Fruit fly (Drosophila melanogaster) whole organism, embryonic: ENCODE measurements around the gene CG32121.

Source experiments
- Atf6 ChIP-seq: fragments of 200-800 bp; sonication (Bioruptor generic); IDR thresholded peaks from 2 replicates; pipeline ENCODE4 v1.3.6; 2022; ENCODE audit warnings: missing biosample characterization, missing genetic modification characterization
- CG10366 ChIP-seq: fragments of 200-800 bp; sonication (Bioruptor generic); IDR thresholded peaks from 2 replicates; pipeline ENCODE4 v1.3.6; 2022; ENCODE audit warnings: missing biosample characterization, missing genetic modification characterization
- CG11247 ChIP-seq: fragments of 200-800 bp; sonication (Bioruptor generic); IDR thresholded peaks from 2 replicates; pipeline ENCODE4 v1.3.6; 2022; ENCODE audit warnings: missing biosample characterization, missing genetic modification characterization
- CG13424 ChIP-seq: fragments of 200-800 bp; sonication (Bioruptor generic); optimal IDR thresholded peaks from 2 replicates; lab custom pipeline; 2019; ENCODE audit warnings: missing biosample characterization, mild to moderate bottlenecking, missing genetic modification characterization, moderate library complexity
- CG14965 ChIP-seq: fragments of 200-800 bp; sonication (Bioruptor generic); optimal IDR thresholded peaks from 2 replicates; lab custom pipeline; 2016; ENCODE audit warnings: missing biosample characterization, missing genetic modification characterization, borderline replicate concordance
- CG15601 ChIP-seq: fragments of 200-800 bp; sonication (Bioruptor generic); optimal IDR thresholded peaks from 3 replicates; lab custom pipeline; 2019; ENCODE audit warnings: missing biosample characterization, mild to moderate bottlenecking, missing genetic modification characterization, moderate library complexity
- CG16779 ChIP-seq: fragments of 200-800 bp; sonication (Bioruptor generic); IDR thresholded peaks from 2 replicates; pipeline ENCODE4 v1.3.6; 2022; ENCODE audit warnings: missing biosample characterization, missing genetic modification characterization
- CG18599 ChIP-seq: fragments of 200-800 bp; sonication (Bioruptor generic); optimal IDR thresholded peaks from 3 replicates; lab custom pipeline; 2017; ENCODE audit warnings: missing biosample characterization, missing genetic modification characterization, mild to moderate bottlenecking, moderate library complexity, missing genetic modification reagents
- CG31388 ChIP-seq: fragments of 200-800 bp; sonication (Bioruptor generic); optimal IDR thresholded peaks from 2 replicates; lab custom pipeline; 2016; ENCODE audit warnings: missing biosample characterization, missing genetic modification characterization
- CG4328 ChIP-seq: fragments of 200-800 bp; sonication (Bioruptor generic); optimal IDR thresholded peaks from 3 replicates; lab custom pipeline; 2017; ENCODE audit warnings: missing biosample characterization, missing genetic modification reagents, missing genetic modification characterization
- CG4730 ChIP-seq: fragments of 200-800 bp; sonication (Bioruptor generic); IDR thresholded peaks from 2 replicates; pipeline ENCODE4 v1.3.6; 2022; ENCODE audit warnings: missing biosample characterization, missing genetic modification characterization
- CG6791 ChIP-seq: fragments of 200-800 bp; sonication (Bioruptor generic); IDR thresholded peaks from 3 replicates; pipeline ENCODE4 v1.3.6; 2022; ENCODE audit warnings: missing biosample characterization, missing genetic modification characterization; ENCODE audit not compliant: partially characterized antibody
- CG6813 ChIP-seq: fragments of 200-800 bp; sonication (Bioruptor generic); optimal IDR thresholded peaks from 2 replicates; lab custom pipeline; 2017; ENCODE audit warnings: missing biosample characterization, missing genetic modification characterization, mild to moderate bottlenecking, moderate library complexity, missing genetic modification reagents
- CG7987 ChIP-seq: fragments of 200-800 bp; sonication (Bioruptor generic); optimal IDR thresholded peaks from 2 replicates; lab custom pipeline; 2018; ENCODE audit warnings: missing biosample characterization, mild to moderate bottlenecking, missing genetic modification characterization, moderate library complexity
- CG9797 ChIP-seq: fragments of 200-800 bp; sonication (Bioruptor generic); optimal IDR thresholded peaks from 3 replicates; lab custom pipeline; 2018; ENCODE audit warnings: missing biosample characterization, mild to moderate bottlenecking, missing genetic modification characterization
- CTCF ChIP-seq: fragments of 200-800 bp; sonication (Bioruptor generic); optimal IDR thresholded peaks from 2 replicates; lab custom pipeline; 2017; ENCODE audit warnings: missing biosample characterization, mild to moderate bottlenecking, missing genetic modification characterization, moderate library complexity
- D ChIP-seq, 2 experiments: fragments of 200-800 bp in 1 of 2; fragments of >200 bp in 1 of 2; sonication (Bioruptor generic) in 1 of 2; optimal IDR thresholded peaks; 2 replicates in 1 of 2; 3 replicates in 1 of 2; lab custom pipeline; 2017; ENCODE audit warnings: mild to moderate bottlenecking in 1 of 2, missing biosample characterization in 1 of 2, missing genetic modification characterization in 1 of 2, missing genetic modification reagents in 1 of 2
- Dip3 ChIP-seq: fragments of 200-800 bp; sonication (Bioruptor generic); optimal IDR thresholded peaks from 3 replicates; lab custom pipeline; 2016; ENCODE audit warnings: missing biosample characterization, missing genetic modification characterization
- E2f1 ChIP-seq: fragments of 200-800 bp; sonication (Bioruptor generic); IDR thresholded peaks from 2 replicates; pipeline ENCODE4 v1.3.6; 2022; ENCODE audit warnings: missing biosample characterization, missing genetic modification characterization
- Ets65A ChIP-seq: fragments of 200-800 bp; sonication (Bioruptor generic); peaks from one replicate; lab custom pipeline; 2016; ENCODE audit warnings: missing biosample characterization, missing genetic modification characterization
- Fer3 ChIP-seq: fragments of 200-800 bp; sonication (Bioruptor generic); optimal IDR thresholded peaks from 2 replicates; lab custom pipeline; 2018; ENCODE audit warnings: missing biosample characterization, mild to moderate bottlenecking, missing genetic modification characterization, moderate library complexity
- GATAe ChIP-seq: fragments of 200-800 bp; sonication (Bioruptor generic); conservative IDR thresholded peaks from 2 replicates; pipeline ENCODE4 v1.3.6; 2022; ENCODE audit warnings: missing biosample characterization, missing genetic modification characterization
- HmgZ ChIP-seq: fragments of 200-800 bp; sonication (Bioruptor generic); optimal IDR thresholded peaks from 2 replicates; lab custom pipeline; 2018; ENCODE audit warnings: missing biosample characterization, mild to moderate bottlenecking, missing genetic modification characterization
- MTF-1 ChIP-seq: fragments of 200-800 bp; sonication (Bioruptor generic); optimal IDR thresholded peaks from 2 replicates; lab custom pipeline; 2018; ENCODE audit warnings: missing biosample characterization, mild to moderate bottlenecking, missing genetic modification characterization, borderline replicate concordance
- Nf-YC ChIP-seq: fragments of 200-800 bp; optimal IDR thresholded peaks from 3 replicates; lab custom pipeline; 2019; ENCODE audit warnings: missing biosample characterization, mild to moderate bottlenecking, missing genetic modification characterization, moderate library complexity
- Opbp ChIP-seq: fragments of 200-800 bp; sonication (Bioruptor generic); IDR thresholded peaks from 3 replicates; pipeline ENCODE4 v1.3.6; 2022; ENCODE audit warnings: missing biosample characterization, missing genetic modification characterization; ENCODE audit not compliant: partially characterized antibody
- Ravus ChIP-seq: fragments of 200-800 bp; sonication (Bioruptor generic); IDR thresholded peaks from 2 replicates; pipeline ENCODE4 v1.3.6; 2022; ENCODE audit warnings: missing biosample characterization, missing genetic modification characterization
- Sin3A ChIP-seq: fragments of >200 bp; optimal IDR thresholded peaks from 2 replicates; lab custom pipeline; 2018
- Xbp1 ChIP-seq: fragments of 200-800 bp; sonication (Bioruptor generic); optimal IDR thresholded peaks from 3 replicates; lab custom pipeline; 2016; ENCODE audit warnings: missing biosample characterization, mild to moderate bottlenecking, missing genetic modification characterization
- ap ChIP-seq: fragments of 200-800 bp; sonication (Bioruptor generic); IDR thresholded peaks from 2 replicates; pipeline ENCODE4 v1.3.6; 2022; ENCODE audit warnings: missing biosample characterization, missing genetic modification characterization
- ase ChIP-seq: fragments of 200-800 bp; sonication (Bioruptor generic); IDR thresholded peaks from 3 replicates; pipeline ENCODE4 v1.3.6; 2022; ENCODE audit warnings: missing biosample characterization, missing genetic modification characterization
- cwo ChIP-seq: fragments of 200-800 bp; sonication (Bioruptor generic); optimal IDR thresholded peaks from 3 replicates; lab custom pipeline; 2017; ENCODE audit warnings: missing biosample characterization, missing genetic modification characterization, mild to moderate bottlenecking, moderate library complexity, missing genetic modification reagents
- dmrt99B ChIP-seq: fragments of 200-800 bp; sonication (Bioruptor generic); optimal IDR thresholded peaks from 2 replicates; lab custom pipeline; 2018; ENCODE audit warnings: missing biosample characterization, mild to moderate bottlenecking, missing genetic modification characterization, moderate library complexity
- ftz-f1 ChIP-seq: fragments of 200-800 bp; sonication (Bioruptor generic); optimal IDR thresholded peaks from 2 replicates; lab custom pipeline; 2016; ENCODE audit warnings: missing biosample characterization, missing genetic modification characterization
- hbn ChIP-seq: fragments of 200-800 bp; sonication (Bioruptor generic); IDR thresholded peaks from 2 replicates; pipeline ENCODE4 v1.3.6; 2022; ENCODE audit warnings: missing biosample characterization, missing genetic modification characterization; ENCODE audit not compliant: partially characterized antibody
- jumu ChIP-seq: fragments of 200-800 bp; sonication (Bioruptor generic); optimal IDR thresholded peaks from 3 replicates; lab custom pipeline; 2016; ENCODE audit warnings: missing biosample characterization, missing genetic modification characterization
- kay ChIP-seq: fragments of 200-800 bp; sonication (Bioruptor generic); optimal IDR thresholded peaks from 2 replicates; lab custom pipeline; 2016; ENCODE audit warnings: missing biosample characterization, missing genetic modification characterization
- klu ChIP-seq: fragments of 200-800 bp; sonication (Bioruptor generic); IDR thresholded peaks from 2 replicates; pipeline ENCODE4 v1.3.6; 2022; ENCODE audit warnings: missing biosample characterization, missing genetic modification characterization
- lov ChIP-seq, 2 experiments: fragments of 200-800 bp in 1 of 2; fragments of >200 bp in 1 of 2; sonication (Bioruptor generic) in 1 of 2; IDR thresholded peaks in 1 of 2; optimal IDR thresholded peaks in 1 of 2; 2 replicates in 1 of 2; 3 replicates in 1 of 2; pipeline versions ENCODE4 v1.3.6 to Lab custom; 2017 to 2022; ENCODE audit warnings: missing biosample characterization in 1 of 2, missing genetic modification characterization in 1 of 2
- nmo ChIP-seq: fragments of 200-800 bp; sonication (Bioruptor generic); optimal IDR thresholded peaks from 2 replicates; lab custom pipeline; 2018; ENCODE audit warnings: missing biosample characterization, mild to moderate bottlenecking, missing genetic modification characterization, moderate library complexity
- peb ChIP-seq: fragments of 200-800 bp; sonication (Bioruptor generic); IDR thresholded peaks from 2 replicates; pipeline ENCODE4 v1.3.6; 2022; ENCODE audit warnings: missing biosample characterization, missing genetic modification characterization
- prd ChIP-seq, 3 experiments: fragments of >200 bp in 2 of 3; fragments of 200-800 bp in 1 of 3; sonication (Bioruptor generic) in 1 of 3; optimal IDR thresholded peaks in 2 of 3; IDR thresholded peaks in 1 of 3; 2 replicates in 2 of 3; 3 replicates in 1 of 3; pipeline versions ENCODE4 v1.3.6 to Lab custom; 2017 to 2022; ENCODE audit warnings: missing biosample characterization in 1 of 3, missing genetic modification characterization in 1 of 3
- repo ChIP-seq: fragments of 200-800 bp; sonication (Bioruptor generic); optimal IDR thresholded peaks from 2 replicates; lab custom pipeline; 2016; ENCODE audit warnings: missing biosample characterization, missing genetic modification characterization
- sens ChIP-seq: fragments of 200-800 bp; sonication (Bioruptor generic); peaks from one replicate; lab custom pipeline; 2016; ENCODE audit warnings: missing biosample characterization, missing genetic modification characterization
- sens-2 ChIP-seq: fragments of 200-800 bp; sonication (Bioruptor generic); IDR thresholded peaks from 2 replicates; pipeline ENCODE4 v1.3.6; 2022; ENCODE audit warnings: missing biosample characterization, missing genetic modification characterization
- tap ChIP-seq: fragments of 200-800 bp; optimal IDR thresholded peaks from 3 replicates; lab custom pipeline; 2019; ENCODE audit warnings: missing biosample characterization, mild to moderate bottlenecking, missing genetic modification characterization, moderate library complexity
- tgo ChIP-seq: fragments of 200-800 bp; sonication (Bioruptor generic); IDR thresholded peaks from 3 replicates; pipeline ENCODE4 v1.3.6; 2022; ENCODE audit warnings: missing biosample characterization, missing genetic modification characterization
- zfh1 ChIP-seq: fragments of 200-800 bp; sonication (Bioruptor generic); IDR thresholded peaks from 3 replicates; pipeline ENCODE4 v1.3.6; 2022; ENCODE audit warnings: missing biosample characterization, missing genetic modification characterization

CG32121 gene

DNA sequence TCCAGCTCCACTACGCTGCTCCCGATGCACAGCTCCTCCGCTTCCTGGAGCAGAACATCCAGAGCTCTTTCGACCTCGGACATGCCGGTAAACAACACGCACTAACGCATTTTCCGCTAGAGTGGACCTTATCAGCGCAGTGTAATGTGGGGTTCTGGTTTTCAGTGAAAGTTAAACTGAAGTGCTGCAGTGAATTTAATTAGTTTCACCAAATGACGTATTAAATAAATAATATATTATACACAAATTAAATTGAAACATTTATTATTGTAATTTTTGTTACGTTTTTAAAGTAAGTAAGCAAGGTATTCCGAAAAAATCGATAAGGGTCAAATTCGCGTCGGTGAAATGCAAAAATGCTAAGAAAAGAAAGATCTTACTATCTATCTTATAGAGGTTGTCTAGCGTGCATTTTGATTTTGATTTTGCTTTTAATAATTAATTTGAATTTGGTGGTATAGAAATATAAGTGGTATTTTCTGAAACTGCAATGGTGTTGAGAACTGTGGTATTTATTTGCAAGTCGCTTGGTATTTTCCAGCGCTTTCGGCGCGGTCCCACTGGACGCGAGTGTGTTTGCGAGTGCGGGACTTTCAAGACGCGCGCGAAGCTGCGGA is 28.1 kb upstream of the CG32121 start, which contains the start of the genes JMJD7 and CG10738 (continued):
- TF ChIP-seq CG18599 (peak; percentile 87), sens-2 (GFP tag; lab: Robert Waterston, UW) (peak; percentile 79), GATAe (GFP tag; lab: Robert Waterston, UW) (0 out of 2 replicates have a peak, but pooled peaks have one; percentile 12), D (optimal IDR thresholded peaks at IDR 0.05; lab: Kevin White, UChicago) (no peak), D (GFP tag; optimal IDR thresholded peaks at IDR 0.05; lab: Kevin White, UChicago) (peak; percentile 68), kay (GFP tag; lab: Kevin White, UChicago) (peak; percentile 6), peb (GFP tag; lab: Robert Waterston, UW) (0 out of 2 replicates have a peak, but pooled peaks have one; percentile 41), CG4730 (GFP tag; lab: Robert Waterston, UW) (peak; percentile 52; the same call in 1 of the 2 replicates), Xbp1 (GFP tag; lab: Kevin White, UChicago) (peak; percentile 57), CTCF (GFP tag; lab: Kevin White, UChicago) (peak; percentile 27), tgo (GFP tag; lab: Robert Waterston, UW) (peak; percentile 62), E2f1 (GFP tag; lab: Robert Waterston, UW) (peak; percentile 61), hbn (GFP tag; lab: Robert Waterston, UW) (no peak), CG6791 (no peak), ase (GFP tag; lab: Robert Waterston, UW) (peak; percentile 69; the same call in 2 of the 3 replicates), CG10366 (GFP tag; lab: Robert Waterston, UW) (peak; percentile 69), CG7987 (peak; percentile 74), Sin3A (lab: Kevin White, UChicago) (peak; percentile 22), zfh1 (GFP tag; lab: Robert Waterston, UW) (peak; percentile 55; the same call in 1 of the 3 replicates), CG6813 (peak; percentile 27), CG11247 (peak; percentile 67), Ravus (GFP tag; lab: Robert Waterston, UW) (peak; percentile 26; the same call in 1 of the 2 replicates), MTF-1 (GFP tag; lab: Kevin White, UChicago) (peak; percentile 23), HmgZ (tag; lab: Kevin White, UChicago) (peak; percentile 8), repo (GFP tag; lab: Kevin White, UChicago) (peak; percentile 49), CG14965 (GFP tag; lab: Kevin White, UChicago) (no peak), Opbp (0 out of 3 replicates have a peak, but pooled peaks have one; percentile 35), prd (optimal IDR thresholded peaks at IDR 0.05; lab: Kevin White, UChicago) (no peak), prd (GFP tag; IDR thresholded peaks at IDR 0.05; lab: Robert Waterston, UW) (peak; percentile 64), Dip3 (peak; percentile 51), tap (tag; lab: Kevin White, UChicago) (peak; percentile 68), ftz-f1 (GFP tag; lab: Kevin White, UChicago) (peak; percentile 56), jumu (GFP tag; lab: Kevin White, UChicago) (peak; percentile 12), CG31388 (peak; percentile 36), klu (GFP tag; lab: Robert Waterston, UW) (peak; percentile 70), sens (peak; percentile 66), cwo (GFP tag; lab: Kevin White, UChicago) (peak; percentile 21), CG16779 (GFP tag; lab: Robert Waterston, UW) (peak; percentile 51; the same call in 1 of the 2 replicates), lov (optimal IDR thresholded peaks at IDR 0.05; lab: Kevin White, UChicago) (no peak), lov (GFP tag; IDR thresholded peaks at IDR 0.05; lab: Robert Waterston, UW) (peak; percentile 30; the same call in 1 of the 3 replicates), CG15601 (no peak), CG4328 (GFP tag; lab: Kevin White, UChicago) (peak; percentile 56), ap (GFP tag; lab: Robert Waterston, UW) (peak; percentile 70; the same call in 1 of the 2 replicates), CG13424 (tag; lab: Kevin White, UChicago) (peak; percentile 19), nmo (GFP tag; lab: Kevin White, UChicago) (peak; percentile 39), CG9797 (GFP tag; lab: Kevin White, UChicago) (peak; percentile 76), Nf-YC (tag; lab: Kevin White, UChicago) (peak; percentile 19), Atf6 (GFP tag; lab: Robert Waterston, UW) (peak; percentile 85), dmrt99B (tag; lab: Kevin White, UChicago) (peak; percentile 18), Fer3 (tag; lab: Kevin White, UChicago) (peak; percentile 35), Ets65A (GFP tag; lab: Kevin White, UChicago) (peak; percentile 96)
